Fruit fly (Drosophila melanogaster) whole organism, embryonic: ENCODE measurements around the gene Kdm5.

Source experiments
- B-H1 ChIP-seq: fragments of 200-800 bp; sonication (Bioruptor generic); IDR thresholded peaks from 3 replicates; pipeline ENCODE4 v1.3.6; 2022; ENCODE audit warnings: missing biosample characterization, missing genetic modification characterization
- BEAF-32 ChIP-seq: fragments of 200-800 bp; sonication (Bioruptor generic); optimal IDR thresholded peaks from 3 replicates; lab custom pipeline; 2017; ENCODE audit warnings: missing biosample characterization, missing genetic modification characterization, mild to moderate bottlenecking, moderate library complexity, missing genetic modification reagents
- Bgb ChIP-seq: fragments of 200-800 bp; sonication (Bioruptor generic); IDR thresholded peaks from 2 replicates; pipeline ENCODE4 v1.3.6; 2022; ENCODE audit warnings: missing biosample characterization, missing genetic modification characterization; ENCODE audit not compliant: partially characterized antibody
- Blimp-1 ChIP-seq: fragments of 200-800 bp; sonication (Bioruptor generic); optimal IDR thresholded peaks from 3 replicates; lab custom pipeline; 2018; ENCODE audit warnings: missing biosample characterization, missing genetic modification characterization, mild to moderate bottlenecking, moderate library complexity, missing genetic modification reagents
- CG13287 ChIP-seq: fragments of 200-800 bp; sonication (Bioruptor generic); IDR thresholded peaks from 2 replicates; pipeline ENCODE4 v1.3.6; 2022; ENCODE audit warnings: missing biosample characterization, missing genetic modification characterization; ENCODE audit not compliant: partially characterized antibody
- CG13296 ChIP-seq: fragments of 200-800 bp; sonication (Bioruptor generic); optimal IDR thresholded peaks from 3 replicates; lab custom pipeline; 2018; ENCODE audit warnings: missing biosample characterization, mild to moderate bottlenecking, missing genetic modification characterization
- CG14710 ChIP-seq: fragments of 200-800 bp; sonication (Bioruptor generic); optimal IDR thresholded peaks from 3 replicates; lab custom pipeline; 2019; ENCODE audit warnings: missing biosample characterization, mild to moderate bottlenecking, missing genetic modification characterization, moderate library complexity
- CG14860 ChIP-seq: fragments of 200-800 bp; sonication (Bioruptor generic); IDR thresholded peaks from 3 replicates; pipeline ENCODE4 v1.3.6; 2022; ENCODE audit warnings: missing biosample characterization, missing genetic modification characterization; ENCODE audit not compliant: partially characterized antibody
- CG1603 ChIP-seq: fragments of 200-800 bp; sonication (Bioruptor generic); optimal IDR thresholded peaks from 2 replicates; lab custom pipeline; 2019; ENCODE audit warnings: missing biosample characterization, mild to moderate bottlenecking, missing genetic modification characterization, moderate library complexity
- CG17612 ChIP-seq: fragments of 200-800 bp; sonication (Bioruptor generic); IDR thresholded peaks from 2 replicates; pipeline ENCODE4 v1.3.6; 2022; ENCODE audit warnings: missing biosample characterization, missing genetic modification characterization
- CG18599 ChIP-seq: fragments of 200-800 bp; sonication (Bioruptor generic); optimal IDR thresholded peaks from 3 replicates; lab custom pipeline; 2017; ENCODE audit warnings: missing biosample characterization, missing genetic modification characterization, mild to moderate bottlenecking, moderate library complexity, missing genetic modification reagents
- CG2116 ChIP-seq: fragments of 200-800 bp; sonication (Bioruptor generic); optimal IDR thresholded peaks from 3 replicates; lab custom pipeline; 2018; ENCODE audit warnings: missing biosample characterization, mild to moderate bottlenecking, missing genetic modification characterization
- CG2678 ChIP-seq: fragments of 200-800 bp; sonication (Bioruptor generic); optimal IDR thresholded peaks from 3 replicates; lab custom pipeline; 2019; ENCODE audit warnings: missing biosample characterization, mild to moderate bottlenecking, missing genetic modification characterization, moderate library complexity
- CG34224 ChIP-seq: fragments of 200-800 bp; sonication (Bioruptor generic); IDR thresholded peaks from 3 replicates; pipeline ENCODE4 v1.3.6; 2022; ENCODE audit warnings: missing biosample characterization, missing genetic modification characterization; ENCODE audit not compliant: partially characterized antibody
- CG4404 ChIP-seq: fragments of 200-800 bp; sonication (Bioruptor generic); IDR thresholded peaks from 2 replicates; pipeline ENCODE4 v1.3.6; 2022; ENCODE audit warnings: missing biosample characterization, missing genetic modification characterization
- CG4617 ChIP-seq: fragments of 200-800 bp; sonication (Bioruptor generic); optimal IDR thresholded peaks from 3 replicates; lab custom pipeline; 2016; ENCODE audit warnings: missing biosample characterization, missing genetic modification characterization, borderline replicate concordance
- CG6683 ChIP-seq: fragments of 200-800 bp; sonication (Bioruptor generic); optimal IDR thresholded peaks from 2 replicates; lab custom pipeline; 2017; ENCODE audit warnings: missing biosample characterization, mild to moderate bottlenecking, missing genetic modification characterization, missing genetic modification reagents
- CoRest ChIP-seq: fragments of 200-800 bp; sonication (Bioruptor generic); optimal IDR thresholded peaks from 3 replicates; lab custom pipeline; 2018; ENCODE audit warnings: missing biosample characterization, mild to moderate bottlenecking, missing genetic modification characterization, moderate library complexity
- E2f2 ChIP-seq: fragments of 200-800 bp; sonication (Bioruptor generic); IDR thresholded peaks from 2 replicates; pipeline ENCODE4 v1.3.6; 2022; ENCODE audit warnings: missing biosample characterization, missing genetic modification characterization
- Eip74EF ChIP-seq, 2 experiments: fragments of 200-800 bp in 1 of 2; fragments of >200 bp in 1 of 2; sonication (Bioruptor generic) in 1 of 2; optimal IDR thresholded peaks; 2 replicates each; lab custom pipeline; 2017 to 2019; ENCODE audit warnings: missing biosample characterization in 2 of 2, missing genetic modification characterization in 2 of 2, mild to moderate bottlenecking in 1 of 2, moderate library complexity in 1 of 2
- HmgZ ChIP-seq: fragments of 200-800 bp; sonication (Bioruptor generic); optimal IDR thresholded peaks from 2 replicates; lab custom pipeline; 2018; ENCODE audit warnings: missing biosample characterization, mild to moderate bottlenecking, missing genetic modification characterization
- Hr51 ChIP-seq, 2 experiments: fragments of 200-800 bp; sonication (Bioruptor generic); optimal IDR thresholded peaks; 2 replicates in 1 of 2; 3 replicates in 1 of 2; lab custom pipeline; 2016 to 2018; ENCODE audit warnings: missing biosample characterization in 2 of 2, missing genetic modification characterization in 2 of 2, mild to moderate bottlenecking in 1 of 2, moderate library complexity in 1 of 2
- MBD-R2 ChIP-seq: fragments of 200-800 bp; sonication (Bioruptor generic); IDR thresholded peaks from 2 replicates; pipeline ENCODE4 v1.3.6; 2022; ENCODE audit warnings: missing biosample characterization, missing genetic modification characterization
- Ptx1 ChIP-seq: fragments of 200-800 bp; sonication (Bioruptor generic); IDR thresholded peaks from 2 replicates; pipeline ENCODE4 v1.3.6; 2022; ENCODE audit warnings: missing biosample characterization, missing genetic modification characterization
- Scr ChIP-seq: fragments of 200-800 bp; sonication (Bioruptor generic); IDR thresholded peaks from 2 replicates; pipeline ENCODE4 v1.3.6; 2022; ENCODE audit warnings: missing biosample characterization, missing genetic modification characterization; ENCODE audit not compliant: partially characterized antibody
- Sin3A ChIP-seq: fragments of >200 bp; optimal IDR thresholded peaks from 2 replicates; lab custom pipeline; 2018
- Xrp1 ChIP-seq: fragments of 200-800 bp; sonication (Bioruptor generic); IDR thresholded peaks from 2 replicates; pipeline ENCODE4 v1.3.6; 2022; ENCODE audit warnings: missing biosample characterization, missing genetic modification characterization
- amos ChIP-seq: fragments of 200-800 bp; sonication (Bioruptor generic); IDR thresholded peaks from 2 replicates; pipeline ENCODE4 v1.3.6; 2022; ENCODE audit warnings: missing biosample characterization, missing genetic modification characterization; ENCODE audit not compliant: partially characterized antibody
- ara ChIP-seq: fragments of 200-800 bp; sonication (Bioruptor generic); IDR thresholded peaks from 2 replicates; pipeline ENCODE4 v1.3.6; 2022; ENCODE audit warnings: missing biosample characterization, missing genetic modification characterization
- bbx ChIP-seq: fragments of 200-800 bp; sonication (Bioruptor generic); IDR thresholded peaks from 2 replicates; pipeline ENCODE4 v1.3.6; 2022; ENCODE audit warnings: missing biosample characterization, missing genetic modification characterization; ENCODE audit not compliant: partially characterized antibody
- br ChIP-seq: fragments of >200 bp; optimal IDR thresholded peaks from 2 replicates; lab custom pipeline; 2017
- crp ChIP-seq, 2 experiments: fragments of 200-800 bp; sonication (Bioruptor generic); optimal IDR thresholded peaks; 2 replicates in 1 of 2; 3 replicates in 1 of 2; lab custom pipeline; 2017; ENCODE audit warnings: missing biosample characterization in 2 of 2, missing genetic modification characterization in 2 of 2, mild to moderate bottlenecking in 1 of 2, moderate library complexity in 1 of 2
- jing ChIP-seq: fragments of 200-800 bp; sonication (Bioruptor generic); optimal IDR thresholded peaks from 2 replicates; lab custom pipeline; 2018; ENCODE audit warnings: missing biosample characterization, mild to moderate bottlenecking, missing genetic modification characterization
- kay ChIP-seq: fragments of 200-800 bp; sonication (Bioruptor generic); optimal IDR thresholded peaks from 2 replicates; lab custom pipeline; 2016; ENCODE audit warnings: missing biosample characterization, missing genetic modification characterization
- lola ChIP-seq, 3 experiments: fragments of >200 bp in 2 of 3; fragments of 200-800 bp in 1 of 3; sonication (Bioruptor generic) in 1 of 3; optimal IDR thresholded peaks; 2 replicates each; lab custom pipeline; 2017 to 2019; ENCODE audit warnings: missing biosample characterization in 3 of 3, missing genetic modification characterization in 3 of 3, mild to moderate bottlenecking in 1 of 3, moderate library complexity in 1 of 3
- nau ChIP-seq: fragments of 200-800 bp; sonication (Bioruptor generic); optimal IDR thresholded peaks from 3 replicates; lab custom pipeline; 2017; ENCODE audit warnings: missing biosample characterization, mild to moderate bottlenecking, missing genetic modification characterization, missing genetic modification reagents
- nerfin-1 ChIP-seq: fragments of 200-800 bp; sonication (Bioruptor generic); optimal IDR thresholded peaks from 3 replicates; lab custom pipeline; 2019; ENCODE audit warnings: missing biosample characterization, mild to moderate bottlenecking, missing genetic modification characterization, moderate library complexity
- onecut ChIP-seq: fragments of 200-800 bp; sonication (Bioruptor generic); IDR thresholded peaks from 2 replicates; pipeline ENCODE4 v1.3.6; 2022; ENCODE audit warnings: missing biosample characterization, missing genetic modification characterization
- pb ChIP-seq: fragments of 200-800 bp; sonication (Bioruptor generic); optimal IDR thresholded peaks from 3 replicates; lab custom pipeline; 2016; ENCODE audit warnings: missing biosample characterization, missing genetic modification characterization
- pzg ChIP-seq: fragments of 200-800 bp; sonication (Bioruptor generic); optimal IDR thresholded peaks from 3 replicates; lab custom pipeline; 2018; ENCODE audit warnings: missing biosample characterization, mild to moderate bottlenecking, missing genetic modification characterization, moderate library complexity
- rib ChIP-seq: fragments of 200-800 bp; sonication (Bioruptor generic); IDR thresholded peaks from 2 replicates; pipeline ENCODE4 v1.3.6; 2022; ENCODE audit warnings: missing biosample characterization, missing genetic modification characterization
- row ChIP-seq: fragments of 200-800 bp; sonication (Bioruptor generic); IDR thresholded peaks from 3 replicates; pipeline ENCODE4 v1.3.6; 2022; ENCODE audit warnings: missing biosample characterization, missing genetic modification characterization
- sd ChIP-seq: fragments of 200-800 bp; sonication (Bioruptor generic); optimal IDR thresholded peaks from 3 replicates; lab custom pipeline; 2018; ENCODE audit warnings: missing biosample characterization, mild to moderate bottlenecking, missing genetic modification characterization, moderate library complexity
- seq ChIP-seq: fragments of 200-800 bp; sonication (Bioruptor generic); IDR thresholded peaks from 2 replicates; pipeline ENCODE4 v1.3.6; 2022; ENCODE audit warnings: missing biosample characterization, missing genetic modification characterization
- sima ChIP-seq: fragments of 200-800 bp; sonication (Bioruptor generic); optimal IDR thresholded peaks from 2 replicates; lab custom pipeline; 2016; ENCODE audit warnings: missing biosample characterization, missing genetic modification characterization
- sna ChIP-seq: fragments of 200-800 bp; sonication (Bioruptor generic); IDR thresholded peaks from 2 replicates; pipeline ENCODE4 v1.3.6; 2022; ENCODE audit warnings: missing biosample characterization, missing genetic modification characterization; ENCODE audit not compliant: partially characterized antibody
- so ChIP-seq: fragments of 200-800 bp; sonication (Bioruptor generic); IDR thresholded peaks from 3 replicates; pipeline ENCODE4 v1.3.6; 2022; ENCODE audit warnings: missing biosample characterization, missing genetic modification characterization
- vfl ChIP-seq: fragments of 200-800 bp; sonication (Bioruptor generic); optimal IDR thresholded peaks from 2 replicates; lab custom pipeline; 2016; ENCODE audit warnings: missing biosample characterization, missing genetic modification characterization
- wor ChIP-seq: fragments of 200-800 bp; sonication (Bioruptor generic); IDR thresholded peaks from 2 replicates; pipeline ENCODE4 v1.3.6; 2022; ENCODE audit warnings: missing biosample characterization, missing genetic modification characterization

Kdm5 gene

dm6 chr2L:5999247-5999646 is at the start of gene Kdm5 (continued):
- TF ChIP-seq row (GFP tag; lab: Robert Waterston, UW) (peak; percentile 44), CG2678 (tag; lab: Kevin White, UChicago) (no peak), sima (GFP tag; lab: Kevin White, UChicago) (no peak), wor (no peak), lola (GFP tag; optimal IDR thresholded peaks at IDR 0.05; lab: Kevin White, UChicago) (no peak), kay (GFP tag; lab: Kevin White, UChicago) (no peak), HmgZ (tag; lab: Kevin White, UChicago) (peak; percentile 62), ara (GFP tag; lab: Robert Waterston, UW) (peak; percentile 47; the same call in 1 of the 2 replicates), CG14860 (GFP tag; lab: Robert Waterston, UW) (no peak), B-H1 (GFP tag; lab: Robert Waterston, UW) (no peak), seq (no peak), pb (GFP tag; lab: Kevin White, UChicago) (peak; percentile 46), jing (GFP tag; lab: Kevin White, UChicago) (no peak), CG13296 (GFP tag; lab: Kevin White, UChicago) (no peak), br (lab: Kevin White, UChicago) (no peak), CG18599 (GFP tag; lab: Kevin White, UChicago) (peak; percentile 25), vfl (GFP tag; lab: Kevin White, UChicago) (no peak), CG4404 (peak; percentile 38; the same call in 1 of the 2 replicates), CoRest (tag; lab: Kevin White, UChicago) (no peak), Blimp-1 (GFP tag; lab: Kevin White, UChicago) (no peak), Eip74EF (GFP tag; optimal IDR thresholded peaks at IDR 0.05; lab: Kevin White, UChicago) (no peak), Ptx1 (GFP tag; lab: Robert Waterston, UW) (no peak), nau (no peak), rib (no peak)

DNA sequence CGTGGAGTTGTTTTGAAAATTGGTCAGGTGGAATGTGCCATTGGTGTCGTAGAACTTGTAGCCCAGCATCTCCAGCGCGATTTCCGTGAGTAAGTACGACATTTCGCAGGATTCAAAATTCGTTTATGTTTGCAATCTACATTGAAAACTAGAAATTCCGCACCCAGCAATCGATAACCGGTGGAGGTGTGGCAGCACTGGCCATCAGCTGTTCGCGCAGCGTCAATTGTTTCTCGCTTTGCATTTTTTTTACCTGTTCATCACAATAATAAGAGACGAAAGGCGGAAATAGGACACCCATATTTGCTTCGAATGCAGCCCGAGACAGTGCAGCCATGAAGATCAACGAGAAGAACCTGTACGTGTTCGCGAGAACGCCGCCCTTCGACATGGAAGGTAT is 49.2 kb upstream of the Kdm5 start, which contains the start of the genes CG34179 and slmo:
Gene CG34179, minus strand, starts transcription at position 165 of the 400 bp plus-strand sequence.
Gene slmo, minus strand, starts transcription at position 165 of the 400 bp plus-strand sequence.
- TF ChIP-seq CG34224 (GFP tag; lab: Robert Waterston, UW) (0 out of 3 replicates have a peak, but pooled peaks have one; percentile 15), Scr (GFP tag; lab: Robert Waterston, UW) (peak; percentile 30; the same call in 1 of the 2 replicates), amos (GFP tag; lab: Robert Waterston, UW) (0 out of 2 replicates have a peak, but pooled peaks have one; percentile 12), so (GFP tag; lab: Robert Waterston, UW) (0 out of 3 replicates have a peak, but pooled peaks have one; percentile 8), MBD-R2 (peak; percentile 85), CG6683 (GFP tag; lab: Kevin White, UChicago) (no peak), sna (GFP tag; lab: Robert Waterston, UW) (peak; percentile 40; the same call in 1 of the 2 replicates), CG14710 (tag; lab: Kevin White, UChicago) (peak; percentile 99), BEAF-32 (GFP tag; lab: Kevin White, UChicago) (peak; percentile 20), Xrp1 (no peak), CG1603 (peak; percentile 12), Sin3A (lab: Kevin White, UChicago) (peak; percentile 13), crp (GFP tag; optimal IDR thresholded peaks at IDR 0.05; lab: Kevin White, UChicago) (peak; percentile 2 to 90), CG13287 (GFP tag; lab: Robert Waterston, UW) (peak; percentile 50), CG2116 (GFP tag; lab: Kevin White, UChicago) (peak; percentile 33), nerfin-1 (tag; lab: Kevin White, UChicago) (peak; percentile 28), sd (peak; percentile 74), E2f2 (GFP tag; lab: Robert Waterston, UW) (peak; percentile 52), Bgb (no peak), CG4617 (GFP tag; lab: Kevin White, UChicago) (peak; percentile 32), CG17612 (GFP tag; lab: Robert Waterston, UW) (no peak), pzg (GFP tag; lab: Kevin White, UChicago) (peak; percentile 42), Hr51 (GFP tag; optimal IDR thresholded peaks at IDR 0.05; lab: Kevin White, UChicago) (no peak), onecut (peak; percentile 48; the same call in 1 of the 2 replicates), bbx (GFP tag; lab: Robert Waterston, UW) (peak; percentile 40; the same call in 1 of the 2 replicates)
